Fruit fly (Drosophila melanogaster) ovary, adult (tissue): ENCODE results near the gene Sytbeta.

ENCODE experiments used
- CG17801 ChIP-seq: fragments of 200-800 bp; optimal IDR thresholded peaks from 2 replicates; lab custom pipeline; 2019; ENCODE audit warnings: missing biosample characterization, mild to moderate bottlenecking, missing genetic modification characterization, moderate library complexity; ENCODE audit not compliant: partially characterized antibody

The Sytbeta gene

DNA sequence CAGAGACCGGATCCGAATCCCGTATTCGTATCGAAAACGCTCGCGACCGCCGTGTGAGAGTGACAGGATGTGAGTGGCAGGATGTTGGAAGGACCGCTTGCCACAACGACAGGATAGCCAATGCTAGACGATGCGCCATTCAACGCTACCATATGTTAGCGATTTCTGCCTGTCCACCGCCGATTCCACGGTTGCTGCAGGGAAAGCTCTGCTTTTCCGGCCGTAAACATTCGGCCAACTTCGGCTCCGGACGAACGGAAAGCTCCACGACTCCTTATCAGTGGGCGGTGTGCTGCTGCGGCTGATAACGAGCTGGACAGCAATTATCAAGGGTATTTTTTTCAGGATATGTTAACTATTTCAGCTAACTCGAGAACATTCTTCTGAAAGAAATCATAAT, at the start of gene Sytbeta:
TSS of gene Sytbeta (minus strand) at position 101 of the 400 bp plus-strand sequence.
- no peak for TF ChIP-seq CG17801 (GFP tag; lab: Kevin White, UChicago)

DNA sequence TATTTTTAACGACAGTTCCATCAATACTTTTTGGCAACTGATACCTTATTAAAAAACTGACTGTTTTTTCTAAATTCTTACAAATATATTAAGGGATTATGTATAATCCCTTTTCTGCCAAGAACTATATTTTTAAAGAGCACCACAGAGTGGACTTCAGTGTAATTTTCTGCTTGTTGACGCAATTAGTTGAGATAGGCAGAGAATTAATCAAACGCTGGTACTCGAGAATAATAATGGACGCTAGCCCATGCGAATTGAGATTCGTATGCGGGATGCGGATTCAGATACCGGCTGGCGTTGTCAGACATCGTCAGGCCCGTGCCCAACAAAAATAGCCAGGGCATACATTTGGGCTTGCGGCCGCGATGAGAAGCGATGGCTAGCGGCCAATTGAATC, 48.5 kb upstream of the Sytbeta start, which contains the start of gene CG13458:
TSS of gene CG13458 (plus strand) at position 301 of the 400 bp plus-strand sequence.
- TF ChIP-seq CG17801 (GFP tag; lab: Kevin White, UChicago): no peak

DNA sequence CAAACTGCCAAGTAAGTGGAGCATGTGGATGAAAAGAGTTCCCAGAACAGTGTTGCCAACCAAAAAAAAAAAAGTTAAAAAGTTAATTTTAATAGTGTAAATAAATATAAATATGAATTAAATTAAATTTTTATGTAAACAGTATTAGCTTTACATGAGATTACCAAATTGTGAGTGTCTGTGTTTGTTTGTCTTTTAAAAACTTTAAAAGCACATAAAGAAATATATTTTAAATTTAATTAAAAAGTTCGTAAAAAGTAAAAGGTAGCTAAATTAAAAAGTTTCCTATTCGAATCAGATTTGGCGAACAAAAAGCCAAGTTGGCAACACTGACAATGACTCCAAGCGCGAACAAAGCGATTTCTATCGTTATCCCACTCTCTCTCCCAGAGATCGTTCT, 44.2 kb upstream of the Sytbeta start:
- TF ChIP-seq CG17801 (GFP tag; lab: Kevin White, UChicago): no peak

DNA sequence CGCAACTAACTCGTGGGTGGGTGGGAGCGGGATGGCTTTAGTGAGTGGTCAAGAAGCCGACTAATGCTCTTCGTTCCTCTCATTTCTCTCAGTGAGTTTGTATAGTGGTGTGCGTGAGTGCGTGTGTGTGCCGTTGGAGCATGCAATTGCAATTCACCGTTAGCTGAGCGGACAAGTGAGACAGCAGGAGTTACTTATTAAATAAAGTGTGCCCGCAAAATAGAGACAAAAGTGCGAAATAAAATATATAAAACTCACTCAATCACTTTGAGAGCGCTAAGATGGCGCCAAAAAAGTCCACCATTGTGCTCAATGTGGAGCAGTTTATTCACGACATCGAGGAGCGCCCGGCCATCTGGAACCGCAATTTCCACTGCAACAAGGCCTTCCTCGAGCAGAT, 43.7 kb upstream of the Sytbeta start:
- TF ChIP-seq CG17801 (GFP tag; lab: Kevin White, UChicago): no peak

DNA sequence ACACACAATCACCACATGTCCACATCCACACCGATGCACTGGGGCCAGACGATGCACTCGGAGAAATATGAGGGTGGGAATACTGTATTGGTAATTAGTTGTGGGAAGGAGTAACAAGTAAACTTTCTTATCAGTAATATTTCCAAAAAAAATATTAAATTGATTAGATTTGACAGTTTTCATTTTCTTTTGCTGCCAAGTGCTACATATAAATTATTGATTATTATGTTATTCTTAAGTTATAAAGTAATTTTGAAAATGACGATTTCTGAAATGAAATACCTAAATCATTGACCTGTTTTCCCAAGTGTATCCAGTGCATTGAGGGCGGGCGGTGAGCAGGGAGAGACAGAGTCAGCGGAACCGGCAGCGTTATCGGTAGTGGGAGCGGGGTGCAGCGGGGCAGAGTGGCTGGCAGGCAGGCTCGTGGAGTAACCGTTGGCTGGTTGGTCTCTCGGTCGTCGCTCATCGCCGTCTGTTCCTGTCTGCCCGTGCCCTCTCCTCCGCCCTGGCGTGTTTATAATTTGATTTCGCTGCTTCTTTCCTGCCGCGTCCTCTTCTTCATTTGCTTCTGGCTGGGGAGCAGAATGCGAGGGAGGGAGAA, 43.1 kb upstream of the Sytbeta start:
- TF ChIP-seq CG17801 (GFP tag; lab: Kevin White, UChicago): peak; percentile 76

DNA sequence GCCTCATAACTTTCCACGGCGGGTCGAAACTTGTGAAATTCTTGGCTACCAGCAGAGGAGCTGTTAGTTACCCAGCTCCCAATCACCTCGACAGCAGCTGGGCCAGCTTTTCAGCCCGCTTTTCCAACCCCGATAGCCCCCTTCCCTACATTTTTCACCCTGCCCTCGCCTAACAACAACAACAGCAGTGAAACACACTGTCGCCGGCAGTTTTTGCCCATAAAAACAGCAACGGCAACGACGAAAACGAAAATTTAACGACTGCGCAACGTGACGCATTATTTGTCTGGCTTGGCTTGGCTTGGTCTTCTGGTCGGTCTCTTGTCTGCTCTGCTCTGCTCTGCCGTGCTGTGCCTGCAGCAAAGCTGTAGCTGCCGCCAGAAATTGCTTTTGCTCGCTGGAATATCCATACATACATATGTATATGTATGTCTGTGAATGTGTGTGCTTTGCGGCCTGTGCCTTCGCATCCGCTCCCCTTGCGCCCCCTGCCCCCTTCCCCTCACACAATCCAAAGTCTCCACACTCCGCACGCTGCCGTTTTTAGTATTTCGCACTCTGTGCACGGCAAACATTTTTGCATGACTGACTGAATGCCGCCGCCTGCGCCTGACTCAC, 42.5 kb upstream of the Sytbeta start:
- TF ChIP-seq CG17801 (GFP tag; lab: Kevin White, UChicago): no peak

DNA sequence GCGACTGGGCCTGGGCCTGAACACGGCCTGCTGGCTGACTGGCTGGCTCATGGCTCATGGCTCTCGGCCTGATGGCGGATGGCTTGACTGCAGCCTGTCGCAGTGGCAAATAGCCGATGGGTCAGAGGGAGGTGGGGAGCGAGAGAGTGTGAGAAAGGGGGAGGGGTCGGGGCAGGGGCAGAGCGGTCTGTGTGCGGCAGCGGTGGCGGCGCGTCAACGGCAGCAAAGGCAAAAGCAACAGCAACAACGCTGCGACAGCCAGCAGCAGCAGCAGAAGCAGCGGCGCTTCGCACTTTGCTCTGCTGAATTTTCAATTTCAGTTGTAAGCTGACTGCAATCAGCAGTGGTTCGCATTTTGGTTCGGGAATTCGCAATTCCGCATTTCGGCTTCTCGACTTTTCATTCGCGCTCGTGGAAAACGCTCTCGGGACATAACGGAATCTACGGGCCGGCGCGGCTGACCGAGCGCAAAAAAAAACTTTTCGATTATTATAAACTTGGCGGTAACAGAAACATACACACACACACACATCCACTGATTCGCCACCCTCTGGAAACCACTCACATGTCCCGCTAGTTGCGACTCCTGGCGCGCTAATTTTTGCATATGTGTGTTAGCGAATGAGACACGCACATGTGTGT, 40.9 kb upstream of the Sytbeta start, which contains the start of gene CG45071:
TSS of gene CG45071 (plus strand) at position 317 of the 642 bp plus-strand sequence.
- TF ChIP-seq CG17801 (GFP tag; lab: Kevin White, UChicago): no peak

DNA sequence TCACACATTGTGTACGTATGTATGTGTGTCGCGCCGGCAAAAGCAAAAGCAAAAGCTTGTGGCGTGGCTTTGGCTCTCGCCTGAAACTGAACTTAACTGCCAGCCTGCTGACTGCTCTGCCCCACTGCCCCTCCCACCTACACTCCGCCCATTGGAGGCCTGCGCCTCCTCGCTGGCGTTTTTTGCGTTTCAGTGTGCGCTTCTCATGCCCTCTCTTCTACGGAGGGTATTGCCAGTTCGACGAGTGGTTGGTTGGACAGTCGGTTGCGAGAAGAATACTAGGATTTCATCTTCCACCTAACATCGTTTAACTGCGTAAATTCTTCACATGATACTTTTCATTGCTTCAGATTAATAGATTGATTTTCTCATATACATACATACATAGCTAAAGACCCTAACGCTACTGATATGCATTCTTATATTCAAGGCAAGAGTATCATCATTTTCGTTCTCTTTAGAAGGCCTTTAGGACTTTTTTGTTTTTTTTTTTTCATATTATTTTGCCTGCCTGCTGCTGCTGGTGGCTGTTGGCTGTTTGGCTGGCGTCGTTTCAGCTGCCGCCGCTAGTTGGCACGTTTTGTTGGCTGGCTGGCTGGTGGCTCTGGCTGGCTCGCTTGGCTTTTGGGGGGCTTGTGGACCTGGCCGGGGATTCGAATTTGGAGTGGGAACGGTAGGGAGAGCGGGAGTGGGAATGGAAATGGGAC, 40.2 kb upstream of the Sytbeta start:
- TF ChIP-seq CG17801 (GFP tag; lab: Kevin White, UChicago): no peak

DNA sequence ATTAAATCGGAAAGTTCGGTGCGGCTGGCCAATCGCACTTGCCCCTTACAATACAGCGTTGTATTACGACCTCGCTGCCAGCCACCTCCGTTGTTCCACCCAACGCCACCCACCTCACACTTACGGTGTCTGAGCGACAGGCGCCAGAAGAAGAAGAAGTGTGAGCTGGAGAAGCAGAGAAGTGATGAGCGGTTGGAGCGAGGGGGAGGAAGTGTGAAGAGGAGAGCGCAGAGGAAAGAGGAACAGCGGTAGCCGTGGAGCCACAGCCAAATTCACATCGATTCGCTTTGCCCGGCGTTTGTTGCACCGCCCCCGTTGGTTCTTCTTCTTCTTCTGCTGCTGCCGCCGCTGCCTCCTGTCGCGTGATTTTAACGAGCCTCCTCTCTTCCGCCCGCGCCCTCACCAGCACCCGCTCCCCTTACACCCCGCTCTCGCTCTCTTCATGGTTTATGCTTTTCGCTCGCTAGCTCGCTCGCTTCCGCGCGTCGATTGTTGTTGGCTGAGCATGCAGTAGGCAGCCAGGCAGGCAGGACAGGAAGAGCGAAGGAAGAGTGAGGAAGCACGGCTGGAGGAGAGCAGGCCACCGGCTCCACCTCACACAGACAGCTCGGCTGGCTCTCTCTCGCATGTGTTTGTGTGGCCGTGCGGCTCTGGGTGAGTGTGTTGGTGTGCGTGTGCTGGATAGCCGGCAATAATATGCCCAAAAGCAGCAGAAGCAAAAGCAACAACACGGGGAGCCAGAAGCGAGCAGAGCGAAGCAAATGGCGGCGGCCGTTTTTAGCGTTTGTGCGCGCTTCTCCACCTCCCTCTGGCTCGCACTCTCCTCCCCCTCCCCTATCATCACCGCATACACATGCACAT, 39.4 kb upstream of the Sytbeta start:
- no peak for TF ChIP-seq CG17801 (GFP tag; lab: Kevin White, UChicago)

DNA sequence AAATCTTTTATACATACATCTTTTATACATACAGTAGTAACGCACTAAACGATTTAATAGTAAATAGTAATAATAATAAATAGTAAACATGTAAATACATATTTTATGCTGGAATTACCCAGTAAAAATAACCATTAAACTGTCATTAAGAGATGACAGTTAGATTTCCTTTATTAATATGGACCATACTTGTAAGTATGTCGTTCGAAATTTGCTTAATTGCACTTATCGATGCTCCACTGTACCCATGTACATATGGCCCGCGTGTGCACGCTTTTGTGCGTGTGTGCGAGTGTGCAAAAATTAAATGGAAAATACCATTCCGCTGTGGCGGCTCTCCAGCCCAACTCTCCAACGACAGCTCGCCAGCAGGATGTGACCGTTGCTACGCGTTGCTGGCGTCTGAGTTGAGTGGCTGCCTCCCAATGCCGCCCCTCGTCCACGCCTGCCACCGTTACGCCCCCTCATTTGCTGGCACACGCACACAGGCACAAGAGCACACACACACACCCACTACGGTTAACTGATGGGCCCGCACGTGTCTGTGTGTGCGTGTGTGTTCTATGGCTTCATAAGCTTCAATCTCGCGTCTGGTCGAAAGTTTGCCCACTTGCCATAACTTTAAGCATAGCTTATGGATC, 38.0 kb upstream of the Sytbeta start:
- no peak for TF ChIP-seq CG17801 (GFP tag; lab: Kevin White, UChicago)

DNA sequence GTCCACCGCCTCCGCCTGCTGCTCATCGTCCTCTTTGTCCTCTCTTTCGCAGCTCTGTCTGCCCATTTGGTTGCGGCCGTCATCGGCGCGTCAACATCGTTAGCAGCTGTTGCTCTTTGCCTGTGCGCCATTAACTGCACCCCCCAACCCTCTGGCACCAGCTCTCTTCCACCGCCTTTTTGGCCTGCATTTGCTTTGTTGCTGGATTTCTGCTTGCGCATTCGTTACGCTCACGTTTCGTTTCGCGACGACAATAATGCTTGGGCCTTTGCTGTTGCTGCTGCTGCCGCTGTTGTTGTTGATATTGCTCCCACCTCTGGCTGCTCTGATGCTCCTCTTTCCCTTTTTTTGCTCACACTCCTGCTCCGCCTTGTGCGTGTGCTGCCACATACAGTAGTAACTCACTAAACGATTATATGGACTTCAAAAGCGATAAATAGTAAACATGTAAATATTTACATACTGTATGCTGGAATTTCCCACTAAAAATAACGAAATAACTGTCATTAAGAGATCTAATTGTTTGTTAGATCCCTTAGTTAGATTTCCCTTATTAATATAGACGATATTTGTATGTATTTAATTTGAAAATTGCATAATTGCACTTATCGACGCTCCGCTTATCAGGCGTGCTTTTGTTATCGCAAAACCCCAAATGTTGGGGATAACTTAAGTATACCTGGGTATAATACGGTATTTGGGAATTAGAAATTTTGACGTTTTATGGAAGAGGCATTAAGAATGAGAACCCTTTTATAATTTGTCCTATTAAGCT, 37.0 kb upstream of the Sytbeta start:
- no peak for TF ChIP-seq CG17801 (GFP tag; lab: Kevin White, UChicago)

DNA sequence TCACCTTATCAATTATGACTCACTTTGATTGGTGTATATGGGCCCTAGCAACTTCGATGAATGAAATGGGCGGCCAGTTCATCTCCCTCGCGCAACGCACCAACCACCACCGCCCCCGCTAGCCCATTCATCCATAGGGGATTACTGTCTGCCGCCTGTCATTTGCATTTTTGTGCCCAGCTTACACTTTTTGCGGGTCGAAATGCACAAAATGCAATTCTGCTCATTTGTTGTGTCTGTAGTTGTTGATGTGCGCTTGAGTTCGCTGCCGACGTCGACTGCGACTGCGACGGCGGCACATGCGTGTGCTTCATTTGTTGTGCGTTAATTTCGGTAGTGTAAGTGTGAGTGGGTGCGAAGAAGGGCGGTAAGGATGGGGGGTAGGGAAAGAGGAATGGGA, 36.2 kb upstream of the Sytbeta start:
- no peak for TF ChIP-seq CG17801 (GFP tag; lab: Kevin White, UChicago)

DNA sequence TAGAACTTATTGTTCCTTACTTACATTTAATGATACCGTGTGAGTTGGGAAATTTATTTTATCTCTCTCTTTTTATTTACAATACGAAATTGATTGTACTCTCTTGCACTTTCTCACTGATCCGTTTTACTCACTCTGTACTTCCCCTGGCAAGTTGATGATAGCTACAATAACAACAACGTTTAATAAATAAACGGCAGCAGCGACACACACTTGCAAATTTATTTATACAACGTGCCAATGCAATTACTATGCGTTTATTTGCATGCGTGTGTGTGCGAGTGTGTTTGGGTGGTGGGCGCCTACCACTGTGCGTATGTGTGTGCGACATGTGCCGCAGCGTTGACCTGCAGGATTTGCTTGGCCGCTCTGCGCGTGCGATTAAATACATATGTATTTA, 34.8 kb upstream of the Sytbeta start:
- TF ChIP-seq CG17801 (GFP tag; lab: Kevin White, UChicago): no peak
